Worm (Caenorhabditis elegans) whole organism, L1 larva: ENCODE measurements around the gene D2096.12.
A peak's percentile ranks its signal among the peaks of the same experiment; 100 is the strongest.

ENCODE experiments used
- C04F5.9 ChIP-seq: sonication (generic microtip); optimal IDR thresholded peaks from 2 replicates; lab custom pipeline; 2016; ENCODE audit warnings: missing genetic modification characterization, missing compliant biosample characterization
- C16A3.4 ChIP-seq: fragments of 150-350 bp; optimal IDR thresholded peaks from 2 replicates; lab custom pipeline; 2014; ENCODE audit warnings: missing biosample characterization, missing genetic modification characterization
- F16B12.6 ChIP-seq: fragments of 150-350 bp; optimal IDR thresholded peaks from 2 replicates; lab custom pipeline; 2014; ENCODE audit warnings: missing biosample characterization, missing genetic modification characterization
- Y116A8C.19 ChIP-seq: sonication (generic microtip); optimal IDR thresholded peaks from 2 replicates; lab custom pipeline; 2016; ENCODE audit warnings: missing compliant biosample characterization, missing genetic modification characterization, borderline replicate concordance
- alr-1 ChIP-seq: fragments of 200-800 bp; sonication (Bioruptor generic); optimal IDR thresholded peaks from 2 replicates; lab custom pipeline; 2018; ENCODE audit warnings: borderline replicate concordance, mild to moderate bottlenecking, missing genetic modification characterization, missing compliant biosample characterization
- blmp-1 ChIP-seq: fragments of 150-350 bp; optimal IDR thresholded peaks from 2 replicates; lab custom pipeline; 2014; ENCODE audit warnings: missing biosample characterization, missing genetic modification characterization
- ceh-8 ChIP-seq: fragments of 200-800 bp; sonication (Bioruptor generic); optimal IDR thresholded peaks from 2 replicates; lab custom pipeline; 2018; ENCODE audit warnings: mild to moderate bottlenecking, missing genetic modification characterization, moderate library complexity, missing compliant biosample characterization
- ceh-82 ChIP-seq, 3 experiments: fragments of 150-350 bp in 1 of 3; sonication (generic microtip) in 2 of 3; optimal IDR thresholded peaks; 2 replicates each; lab custom pipeline; 2014 to 2017; ENCODE audit warnings: missing biosample characterization in 3 of 3, missing genetic modification characterization in 3 of 3
- ces-1 ChIP-seq: fragments of 150-350 bp; optimal IDR thresholded peaks from 2 replicates; lab custom pipeline; 2014; ENCODE audit warnings: missing biosample characterization, missing genetic modification reagents, missing genetic modification characterization
- efl-1 ChIP-seq, 4 experiments: fragments of 150-350 bp; optimal IDR thresholded peaks in 3 of 4; peaks in 1 of 4; 1 replicate in 1 of 4; 2 replicates in 3 of 4; lab custom pipeline; 2014; ENCODE audit warnings: missing biosample characterization in 2 of 4, missing genetic modification characterization in 2 of 4, missing genetic modification reagents in 2 of 4
- efl-3 ChIP-seq: fragments of 200-800 bp; sonication (Bioruptor generic); optimal IDR thresholded peaks from 2 replicates; lab custom pipeline; 2018; ENCODE audit warnings: mild to moderate bottlenecking, missing genetic modification characterization, missing compliant biosample characterization
- egl-13 ChIP-seq: sonication (generic microtip); optimal IDR thresholded peaks from 2 replicates; lab custom pipeline; 2016; ENCODE audit warnings: missing genotype, missing genetic modification reagents, missing genetic modification characterization, missing compliant biosample characterization
- egl-27 ChIP-seq, 2 experiments: fragments of 150-350 bp in 1 of 2; sonication (generic microtip); optimal IDR thresholded peaks; 3 replicates each; lab custom pipeline; 2017 to 2018; ENCODE audit warnings: missing biosample characterization in 2 of 2, missing genetic modification characterization in 2 of 2, missing genetic modification reagents in 2 of 2
- elt-3 ChIP-seq, 6 experiments: fragments of 150-350 bp in 1 of 6; sonication (generic microtip); optimal IDR thresholded peaks; 2 replicates each; lab custom pipeline; 2017 to 2018; ENCODE audit warnings: missing biosample characterization in 6 of 6, missing genetic modification characterization in 6 of 6, inconsistent platforms in 1 of 6
- ets-5 ChIP-seq: fragments of 200-800 bp; sonication (Bioruptor generic); IDR thresholded peaks from 2 replicates; pipeline ENCODE4 v1.3.6; 2022; ENCODE audit warnings: missing genetic modification characterization, missing compliant biosample characterization
- fkh-8 ChIP-seq: sonication (generic microtip); optimal IDR thresholded peaks from 2 replicates; lab custom pipeline; 2016; ENCODE audit warnings: mild to moderate bottlenecking, missing genetic modification characterization, missing compliant biosample characterization
- hlh-17 ChIP-seq: fragments of 200-800 bp; sonication (Bioruptor generic); optimal IDR thresholded peaks from 2 replicates; lab custom pipeline; 2018; ENCODE audit warnings: missing genetic modification characterization, mild to moderate bottlenecking, missing compliant biosample characterization, moderate library complexity, borderline replicate concordance
- lin-13 ChIP-seq: fragments of 150-350 bp; optimal IDR thresholded peaks from 2 replicates; lab custom pipeline; 2014; ENCODE audit warnings: missing biosample characterization, missing genetic modification reagents, missing genetic modification characterization
- lin-14 ChIP-seq: fragments of 200-800 bp; sonication (Bioruptor generic); optimal IDR thresholded peaks from 2 replicates; lab custom pipeline; 2018; ENCODE audit warnings: mild to moderate bottlenecking, missing genetic modification characterization, moderate library complexity, missing compliant biosample characterization
- lin-39 ChIP-seq: fragments of 150-350 bp; optimal IDR thresholded peaks from 2 replicates; lab custom pipeline; 2014; ENCODE audit warnings: missing biosample characterization, missing genetic modification reagents, missing genetic modification characterization
- lir-3 ChIP-seq: sonication (generic microtip); optimal IDR thresholded peaks from 2 replicates; lab custom pipeline; 2016; ENCODE audit warnings: mild to moderate bottlenecking, missing genetic modification characterization, moderate library complexity, missing compliant biosample characterization; ENCODE audit not compliant: poor library complexity
- mab-9 ChIP-seq: fragments of 200-800 bp; sonication (Bioruptor generic); IDR thresholded peaks from 2 replicates; pipeline ENCODE4 v1.3.6; 2022; ENCODE audit warnings: missing genetic modification reagents, missing genetic modification characterization, missing compliant biosample characterization
- mdl-1 ChIP-seq, 2 experiments: fragments of 150-350 bp; optimal IDR thresholded peaks; 2 replicates each; lab custom pipeline; 2014 to 2017; ENCODE audit warnings: missing biosample characterization in 2 of 2, missing genetic modification characterization in 2 of 2, inconsistent platforms in 1 of 2
- mef-2 ChIP-seq: fragments of 150-350 bp; optimal IDR thresholded peaks from 2 replicates; lab custom pipeline; 2014; ENCODE audit warnings: missing biosample characterization, missing genetic modification characterization
- nhr-11 ChIP-seq: fragments of 150-350 bp; optimal IDR thresholded peaks from 2 replicates; lab custom pipeline; 2014; ENCODE audit warnings: missing biosample characterization, missing genetic modification characterization
- nhr-76 ChIP-seq: sonication (generic microtip); optimal IDR thresholded peaks from 2 replicates; lab custom pipeline; 2017; ENCODE audit warnings: missing biosample characterization, missing genetic modification characterization
- nhr-77 ChIP-seq: fragments of 150-350 bp; optimal IDR thresholded peaks from 2 replicates; lab custom pipeline; 2014; ENCODE audit warnings: missing biosample characterization, missing genetic modification characterization
- nhr-84 ChIP-seq: sonication (generic microtip); optimal IDR thresholded peaks from 2 replicates; lab custom pipeline; 2017; ENCODE audit warnings: missing biosample characterization, missing genetic modification characterization
- nhr-85 ChIP-seq: sonication (generic microtip); peaks from one replicate; lab custom pipeline; 2016; ENCODE audit warnings: missing genetic modification characterization, inconsistent platforms, missing compliant biosample characterization
- pax-3 ChIP-seq: fragments of 200-800 bp; sonication (Bioruptor generic); optimal IDR thresholded peaks from 2 replicates; lab custom pipeline; 2018; ENCODE audit warnings: mild to moderate bottlenecking, missing genetic modification characterization, moderate library complexity, missing compliant biosample characterization
- snu-23 ChIP-seq: sonication (generic microtip); optimal IDR thresholded peaks from 2 replicates; lab custom pipeline; 2016; ENCODE audit warnings: missing genetic modification characterization, missing compliant biosample characterization
- sptf-1 ChIP-seq: fragments of 150-350 bp; optimal IDR thresholded peaks from 2 replicates; lab custom pipeline; 2014; ENCODE audit warnings: missing biosample characterization, missing genetic modification characterization
- sup-37 ChIP-seq: fragments of 200-800 bp; sonication (Bioruptor generic); optimal IDR thresholded peaks from 2 replicates; lab custom pipeline; 2018; ENCODE audit warnings: mild to moderate bottlenecking, missing genetic modification characterization, missing compliant biosample characterization
- swsn-7 ChIP-seq: sonication (generic microtip); optimal IDR thresholded peaks from 2 replicates; lab custom pipeline; 2016; ENCODE audit warnings: missing genetic modification characterization, missing compliant biosample characterization
- unc-130 ChIP-seq: fragments of 150-350 bp; optimal IDR thresholded peaks from 2 replicates; lab custom pipeline; 2017; ENCODE audit warnings: missing biosample characterization, missing genetic modification characterization, inconsistent platforms
- xbp-1 ChIP-seq: sonication (generic microtip); optimal IDR thresholded peaks from 2 replicates; lab custom pipeline; 2016; ENCODE audit warnings: missing genetic modification characterization, missing compliant biosample characterization
- zip-4 ChIP-seq: fragments of 200-800 bp; sonication (Bioruptor generic); optimal IDR thresholded peaks from 2 replicates; lab custom pipeline; 2018; ENCODE audit warnings: mild to moderate bottlenecking, missing genetic modification characterization, moderate library complexity, missing compliant biosample characterization
- ztf-4 ChIP-seq: fragments of 150-350 bp; optimal IDR thresholded peaks from 2 replicates; lab custom pipeline; 2014; ENCODE audit warnings: missing biosample characterization, missing genetic modification characterization

The D2096.12 gene

DNA sequence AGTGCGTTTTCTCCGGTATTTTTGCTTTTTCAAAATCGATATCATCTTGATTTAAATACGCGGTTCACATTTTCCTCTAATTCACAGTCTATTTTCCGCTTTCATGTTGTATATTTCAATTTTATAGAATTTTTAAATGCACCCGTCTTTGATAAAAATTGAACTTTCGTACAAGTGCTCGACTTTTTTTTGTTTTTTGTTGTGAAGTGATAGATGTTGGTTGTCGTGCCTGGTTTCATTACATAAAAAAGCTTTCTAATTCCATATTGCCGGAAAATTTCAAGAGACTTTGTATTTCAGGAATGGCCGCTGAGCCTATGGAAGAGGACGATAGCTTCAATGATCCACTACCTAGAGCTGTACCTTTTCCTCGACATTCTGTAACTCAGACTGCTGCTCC lies at the start of gene D2096.12:
TSS of gene D2096.12 (plus strand) at position 301 of the 400 bp plus-strand sequence.
- TF ChIP-seq lin-39 (no peak), egl-27 (tag; optimal IDR thresholded peaks at IDR 0.05; lab: Kevin White, UChicago) (no peak), ets-5 (GFP tag; lab: Robert Waterston, UW) (no peak), lir-3 (tag; lab: Kevin White, UChicago) (no peak), F16B12.6 (tag; lab: Kevin White, UChicago) (no peak), snu-23 (no peak), pax-3 (tag; lab: Kevin White, UChicago) (no peak), ceh-8 (no peak), sptf-1 (tag; lab: Kevin White, UChicago) (no peak), egl-13 (tag; lab: Kevin White, UChicago) (no peak), C16A3.4 (tag; lab: Kevin White, UChicago) (no peak), efl-3 (no peak), lin-13 (GFP tag; lab: Kevin White, UChicago) (no peak)

- TF ChIP-seq ztf-4 (tag; lab: Kevin White, UChicago) (no peak), nhr-11 (tag; lab: Kevin White, UChicago) (no peak), mdl-1 (tag; optimal IDR thresholded peaks at IDR 0.05; lab: Kevin White, UChicago) (no peak), C04F5.9 (no peak), xbp-1 (tag; lab: Kevin White, UChicago) (no peak), hlh-17 (GFP tag; lab: Kevin White, UChicago) (no peak), efl-1 (optimal IDR thresholded peaks at IDR 0.05; lab: Kevin White, UChicago) (no peak), efl-1 (GFP tag; optimal IDR thresholded peaks at IDR 0.05 in 1 of 2; lab: Kevin White, UChicago) (no peak), sup-37 (GFP tag; lab: Kevin White, UChicago) (no peak), nhr-84 (tag; lab: Kevin White, UChicago) (no peak), elt-3 (tag; optimal IDR thresholded peaks at IDR 0.05; lab: Kevin White, UChicago) (peak in 2 of 6 experiments; percentile 5 to 13), ces-1 (no peak), lin-14 (peak; percentile 39), mef-2 (no peak), Y116A8C.19 (tag; lab: Kevin White, UChicago) (no peak), alr-1 (tag; lab: Kevin White, UChicago) (no peak), zip-4 (GFP tag; lab: Kevin White, UChicago) (no peak), fkh-8 (tag; lab: Kevin White, UChicago) (no peak), blmp-1 (tag; lab: Kevin White, UChicago) (peak; percentile 97), swsn-7 (no peak), egl-27 (tag; optimal IDR thresholded peaks at IDR 0.05; lab: Kevin White, UChicago) (no peak), lir-3 (tag; lab: Kevin White, UChicago) (no peak)
- TF ChIP-seq, all 84 proteins: peak for 3
These were observed 45.5 kb upstream of the D2096.12 start for ce11 chrIV:8317800-8318199.

DNA sequence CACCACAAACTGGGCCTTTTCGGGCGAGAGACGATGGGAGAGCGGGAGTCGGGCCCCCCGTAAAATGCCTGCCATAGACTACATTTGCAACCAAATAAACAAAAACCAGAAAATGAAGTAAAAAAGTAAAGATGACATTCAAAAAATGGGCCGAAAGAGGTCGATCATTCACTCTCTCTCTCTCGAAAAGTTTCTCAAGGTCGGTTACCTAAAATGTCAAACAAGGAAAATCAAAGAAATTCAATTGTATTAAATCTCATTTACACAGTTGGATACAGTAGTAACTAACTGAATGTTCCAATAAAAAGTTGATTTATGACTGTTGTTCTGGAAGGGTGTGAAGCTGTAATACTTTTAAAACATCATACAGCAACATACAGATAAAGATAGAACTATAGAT lies 44.5 kb upstream of the D2096.12 start:
- no peak for TF ChIP-seq mab-9
- TF ChIP-seq blmp-1 (tag; lab: Kevin White, UChicago) = peak; percentile 76
- TF ChIP-seq nhr-85 (tag; lab: Kevin White, UChicago) = peak; percentile 71
- no peak for TF ChIP-seq nhr-76 (tag; lab: Kevin White, UChicago)
- no peak for TF ChIP-seq unc-130 (tag; lab: Kevin White, UChicago)
- TF ChIP-seq ceh-82 (tag; optimal IDR thresholded peaks at IDR 0.05; lab: Kevin White, UChicago) = no peak
- TF ChIP-seq lin-14 = peak; percentile 40
- no peak for TF ChIP-seq nhr-77 (tag; lab: Kevin White, UChicago)
- TF ChIP-seq, all 84 proteins: peak for 3
